Worm (Caenorhabditis elegans) whole organism, L1 larva: ENCODE measurements around the gene sru-16.
A peak's percentile ranks its signal among the peaks of the same experiment; 100 is the strongest.

Source experiments
- alr-1 ChIP-seq: fragments of 200-800 bp; sonication (Bioruptor generic); optimal IDR thresholded peaks from 2 replicates; lab custom pipeline; 2018; ENCODE audit warnings: borderline replicate concordance, mild to moderate bottlenecking, missing genetic modification characterization, missing compliant biosample characterization
- aly-2 ChIP-seq: fragments of 150-350 bp; optimal IDR thresholded peaks from 2 replicates; lab custom pipeline; 2014; ENCODE audit warnings: missing biosample characterization, missing genetic modification characterization
- ama-1 ChIP-seq: fragments of 150-350 bp; optimal IDR thresholded peaks from 2 replicates; lab custom pipeline; 2014
- blmp-1 ChIP-seq: fragments of 150-350 bp; optimal IDR thresholded peaks from 2 replicates; lab custom pipeline; 2014; ENCODE audit warnings: missing biosample characterization, missing genetic modification characterization
- ceh-82 ChIP-seq, 3 experiments: fragments of 150-350 bp in 1 of 3; sonication (generic microtip) in 2 of 3; optimal IDR thresholded peaks; 2 replicates each; lab custom pipeline; 2014 to 2017; ENCODE audit warnings: missing biosample characterization in 3 of 3, missing genetic modification characterization in 3 of 3
- ceh-90 ChIP-seq: sonication (generic microtip); optimal IDR thresholded peaks from 2 replicates; lab custom pipeline; 2016; ENCODE audit warnings: missing genetic modification characterization, missing compliant biosample characterization
- ces-1 ChIP-seq: fragments of 150-350 bp; optimal IDR thresholded peaks from 2 replicates; lab custom pipeline; 2014; ENCODE audit warnings: missing biosample characterization, missing genetic modification reagents, missing genetic modification characterization
- dsc-1 ChIP-seq: sonication (generic microtip); optimal IDR thresholded peaks from 2 replicates; lab custom pipeline; 2016; ENCODE audit warnings: mild to moderate bottlenecking, missing genetic modification characterization, missing compliant biosample characterization
- efl-1 ChIP-seq, 4 experiments: fragments of 150-350 bp; optimal IDR thresholded peaks in 3 of 4; peaks in 1 of 4; 1 replicate in 1 of 4; 2 replicates in 3 of 4; lab custom pipeline; 2014; ENCODE audit warnings: missing biosample characterization in 2 of 4, missing genetic modification characterization in 2 of 4, missing genetic modification reagents in 2 of 4
- elt-2 ChIP-seq: sonication (generic microtip); optimal IDR thresholded peaks from 2 replicates; lab custom pipeline; 2016; ENCODE audit warnings: missing genetic modification characterization, mild to moderate bottlenecking, inconsistent platforms, missing compliant biosample characterization, missing genetic modification reagents
- fkh-10 ChIP-seq: sonication (generic microtip); optimal IDR thresholded peaks from 2 replicates; lab custom pipeline; 2017; ENCODE audit warnings: missing biosample characterization, missing genetic modification reagents, missing genetic modification characterization
- fos-1 ChIP-seq: fragments of 150-350 bp; optimal IDR thresholded peaks from 2 replicates; lab custom pipeline; 2014; ENCODE audit warnings: missing biosample characterization, missing genetic modification characterization
- grh-1 ChIP-seq: fragments of 200-800 bp; sonication (Bioruptor generic); IDR thresholded peaks from 2 replicates; pipeline ENCODE4 v1.3.6; 2022; ENCODE audit warnings: missing genetic modification reagents, missing genetic modification characterization, missing compliant biosample characterization
- irx-1 ChIP-seq: sonication (generic microtip); optimal IDR thresholded peaks from 2 replicates; lab custom pipeline; 2016; ENCODE audit warnings: missing genetic modification characterization, missing compliant biosample characterization
- isw-1 ChIP-seq: fragments of 200-800 bp; sonication (Bioruptor generic); IDR thresholded peaks from 2 replicates; pipeline ENCODE4 v1.3.6; 2022; ENCODE audit warnings: missing genetic modification characterization, missing compliant biosample characterization
- lin-35 ChIP-seq, 2 experiments: fragments of 150-350 bp; optimal IDR thresholded peaks; 2 replicates each; lab custom pipeline; 2014; ENCODE audit warnings: missing biosample characterization in 2 of 2, missing genetic modification characterization in 2 of 2, missing genetic modification reagents in 2 of 2
- lir-3 ChIP-seq: sonication (generic microtip); optimal IDR thresholded peaks from 2 replicates; lab custom pipeline; 2016; ENCODE audit warnings: mild to moderate bottlenecking, missing genetic modification characterization, moderate library complexity, missing compliant biosample characterization; ENCODE audit not compliant: poor library complexity
- lsy-2 ChIP-seq, 2 experiments: fragments of 150-350 bp; optimal IDR thresholded peaks; 2 replicates each; lab custom pipeline; 2014; ENCODE audit warnings: missing biosample characterization in 2 of 2, missing genetic modification characterization in 2 of 2
- mab-9 ChIP-seq: fragments of 200-800 bp; sonication (Bioruptor generic); IDR thresholded peaks from 2 replicates; pipeline ENCODE4 v1.3.6; 2022; ENCODE audit warnings: missing genetic modification reagents, missing genetic modification characterization, missing compliant biosample characterization
- mef-2 ChIP-seq: fragments of 150-350 bp; optimal IDR thresholded peaks from 2 replicates; lab custom pipeline; 2014; ENCODE audit warnings: missing biosample characterization, missing genetic modification characterization
- nhr-19 ChIP-seq: fragments of 200-800 bp; sonication (Bioruptor generic); conservative IDR thresholded peaks from 2 replicates; pipeline ENCODE4 v1.3.6; 2022; ENCODE audit warnings: missing genetic modification characterization, missing compliant biosample characterization
- nhr-20 ChIP-seq: sonication (generic microtip); optimal IDR thresholded peaks from 2 replicates; lab custom pipeline; 2016; ENCODE audit warnings: mild to moderate bottlenecking, missing genetic modification characterization, missing compliant biosample characterization
- nhr-237 ChIP-seq: fragments of 150-350 bp; optimal IDR thresholded peaks from 2 replicates; lab custom pipeline; 2014; ENCODE audit warnings: missing biosample characterization, missing genetic modification characterization
- nhr-28 ChIP-seq: fragments of 150-350 bp; optimal IDR thresholded peaks from 2 replicates; lab custom pipeline; 2014; ENCODE audit warnings: missing biosample characterization, missing genetic modification characterization
- nhr-71 ChIP-seq: sonication (generic microtip); optimal IDR thresholded peaks from 2 replicates; lab custom pipeline; 2016; ENCODE audit warnings: mild to moderate bottlenecking, missing genetic modification characterization, moderate library complexity, missing compliant biosample characterization
- nhr-76 ChIP-seq: sonication (generic microtip); optimal IDR thresholded peaks from 2 replicates; lab custom pipeline; 2017; ENCODE audit warnings: missing biosample characterization, missing genetic modification characterization
- nhr-85 ChIP-seq: sonication (generic microtip); peaks from one replicate; lab custom pipeline; 2016; ENCODE audit warnings: missing genetic modification characterization, inconsistent platforms, missing compliant biosample characterization
- nhr-90 ChIP-seq: sonication (generic microtip); optimal IDR thresholded peaks from 2 replicates; lab custom pipeline; 2016; ENCODE audit warnings: mild to moderate bottlenecking, missing genetic modification characterization, missing compliant biosample characterization; ENCODE audit not compliant: poor library complexity
- rnt-1 ChIP-seq: sonication (generic microtip); optimal IDR thresholded peaks from 2 replicates; lab custom pipeline; 2016; ENCODE audit warnings: mild to moderate bottlenecking, missing genetic modification characterization, moderate library complexity, missing compliant biosample characterization
- skn-1 ChIP-seq: fragments of 150-350 bp; optimal IDR thresholded peaks from 2 replicates; lab custom pipeline; 2014; ENCODE audit warnings: missing biosample characterization, missing genetic modification characterization
- snpc-4 ChIP-seq: fragments of 150-350 bp; optimal IDR thresholded peaks from 2 replicates; lab custom pipeline; 2014; ENCODE audit warnings: missing biosample characterization, missing genetic modification characterization
- swsn-7 ChIP-seq: sonication (generic microtip); optimal IDR thresholded peaks from 2 replicates; lab custom pipeline; 2016; ENCODE audit warnings: missing genetic modification characterization, missing compliant biosample characterization
- tbx-2 ChIP-seq: sonication (generic microtip); optimal IDR thresholded peaks from 2 replicates; lab custom pipeline; 2016; ENCODE audit warnings: missing genetic modification characterization, missing compliant biosample characterization
- unc-30 ChIP-seq: sonication (generic microtip); optimal IDR thresholded peaks from 2 replicates; lab custom pipeline; 2017; ENCODE audit warnings: missing biosample characterization, missing genetic modification characterization
- zag-1 ChIP-seq: fragments of 150-350 bp; optimal IDR thresholded peaks from 2 replicates; lab custom pipeline; 2014; ENCODE audit warnings: missing biosample characterization, missing genetic modification characterization
- zip-4 ChIP-seq: fragments of 200-800 bp; sonication (Bioruptor generic); optimal IDR thresholded peaks from 2 replicates; lab custom pipeline; 2018; ENCODE audit warnings: mild to moderate bottlenecking, missing genetic modification characterization, moderate library complexity, missing compliant biosample characterization
- ztf-11 ChIP-seq, 2 experiments: sonication (generic microtip); optimal IDR thresholded peaks; 2 replicates each; lab custom pipeline; 2016 to 2017; ENCODE audit warnings: missing genetic modification characterization in 2 of 2, missing biosample characterization in 1 of 2, missing compliant biosample characterization in 1 of 2

sru-16 gene

ce11 chrIV:13601973-13602669 lies 23.1 kb downstream of the sru-16 start, which contains the start of gene Y45F10B.59:
TSS of gene Y45F10B.59 (plus strand) at chrIV:13602619.
- TF ChIP-seq snpc-4 (tag; lab: Kevin White, UChicago) (peak; percentile 86), lir-3 (no peak), swsn-7 (no peak), nhr-237 (tag; lab: Kevin White, UChicago) (no peak), blmp-1 (no peak), mab-9 (GFP tag; lab: Robert Waterston, UW) (no peak), ama-1 (no peak), isw-1 (GFP tag; lab: Robert Waterston, UW) (no peak), dsc-1 (no peak), efl-1 (optimal IDR thresholded peaks at IDR 0.05; lab: Kevin White, UChicago) (no peak), efl-1 (GFP tag; optimal IDR thresholded peaks at IDR 0.05 in 1 of 2; lab: Kevin White, UChicago) (peak in 1 of 2 experiments; percentile 66), elt-2 (tag; lab: Kevin White, UChicago) (no peak), nhr-19 (GFP tag; lab: Robert Waterston, UW) (0 out of 2 replicates have a peak, but pooled peaks have one; percentile 16), nhr-85 (tag; lab: Kevin White, UChicago) (peak; percentile 69), mef-2 (tag; lab: Kevin White, UChicago) (no peak), ceh-90 (tag; lab: Kevin White, UChicago) (no peak), fos-1 (no peak), nhr-90 (tag; lab: Kevin White, UChicago) (peak; percentile 43), alr-1 (tag; lab: Kevin White, UChicago) (no peak), aly-2 (tag; lab: Kevin White, UChicago) (no peak)
- TF ChIP-seq, all 84 proteins: peak for 5

- TF ChIP-seq ztf-11 (tag; optimal IDR thresholded peaks at IDR 0.05; lab: Kevin White, UChicago) (no peak), ceh-82 (tag; optimal IDR thresholded peaks at IDR 0.05; lab: Kevin White, UChicago) (no peak), lin-35 (GFP tag; optimal IDR thresholded peaks at IDR 0.05; lab: Kevin White, UChicago) (peak in 1 of 2 experiments; percentile 20), grh-1 (GFP tag; lab: Robert Waterston, UW) (no peak), elt-2 (tag; lab: Kevin White, UChicago) (peak; percentile 36), nhr-71 (tag; lab: Kevin White, UChicago) (no peak), nhr-28 (tag; lab: Kevin White, UChicago) (no peak), nhr-85 (tag; lab: Kevin White, UChicago) (peak; percentile 14)
- TF ChIP-seq, all 84 proteins: peak for 3
Measured at ce11 chrIV:13609755-13610154, 30.7 kb downstream of the sru-16 start, which contains the start of gene C08F11.13. TSS of gene C08F11.13 (minus strand) at chrIV:13609892.

- TF ChIP-seq rnt-1 (tag; lab: Kevin White, UChicago) = no peak
- TF ChIP-seq ces-1 (GFP tag; lab: Kevin White, UChicago) = no peak
- no peak for TF ChIP-seq fkh-10 (GFP tag; lab: Kevin White, UChicago)
- TF ChIP-seq, all 84 proteins: peak for 0
Measured at ce11 chrIV:13619203-13619602, 40.1 kb downstream of the sru-16 start, which contains the start of gene C08F11.3. TSS of gene C08F11.3 (plus strand) at chrIV:13619503.

ce11 chrIV:13623533-13623932 lies 44.5 kb downstream of the sru-16 start, which contains the start of gene C08F11.1:
TSS of gene C08F11.1 (plus strand) at chrIV:13623833.
- TF ChIP-seq zip-4 (GFP tag; lab: Kevin White, UChicago) = no peak
- TF ChIP-seq nhr-76 = no peak
- no peak for TF ChIP-seq irx-1
- TF ChIP-seq tbx-2 (tag; lab: Kevin White, UChicago) = no peak

- TF ChIP-seq zag-1 (tag; lab: Kevin White, UChicago) (no peak), lsy-2 (tag; optimal IDR thresholded peaks at IDR 0.05; lab: Kevin White, UChicago) (no peak), aly-2 (tag; lab: Kevin White, UChicago) (no peak), ceh-82 (tag; optimal IDR thresholded peaks at IDR 0.05; lab: Kevin White, UChicago) (no peak), nhr-20 (tag; lab: Kevin White, UChicago) (no peak), skn-1 (tag; lab: Kevin White, UChicago) (no peak), unc-30 (tag; lab: Kevin White, UChicago) (no peak), grh-1 (GFP tag; lab: Robert Waterston, UW) (no peak), irx-1 (no peak), mef-2 (tag; lab: Kevin White, UChicago) (no peak), nhr-71 (tag; lab: Kevin White, UChicago) (no peak)
Measured at ce11 chrIV:13626469-13626868, 47.4 kb downstream of the sru-16 start, which contains the start of gene sru-21. TSS of gene sru-21 (plus strand) at chrIV:13626769.
